Worm (Caenorhabditis elegans): ENCODE results near the gene W09H1.3.

ce11 chrII:13196689-13197280, 12.6 kb downstream of the W09H1.3 start:
- TF ChIP-seq ztf-29 (GFP tag; IDR thresholded peaks at IDR 0.05) (no peak), flt-1 (GFP tag; IDR thresholded peaks at IDR 0.05) (no peak), T22C8.4 (GFP tag; IDR thresholded peaks at IDR 0.05) (no peak), ztf-23 (GFP tag; IDR thresholded peaks at IDR 0.05) (no peak), tab-1 (GFP tag; IDR thresholded peaks at IDR 0.05) (no peak), klf-2 (GFP tag; conservative IDR thresholded peaks at IDR 0.05) (no peak), med-1 (GFP tag; optimal IDR thresholded peaks at IDR 0.05; ENCODE audit: insufficient read depth) (no peak), ref-1 (GFP tag; conservative IDR thresholded peaks at IDR 0.05) (no peak), cog-1 (tag; optimal IDR thresholded peaks at IDR 0.05) (no peak)
